Fruit fly (Drosophila melanogaster) whole organism, embryonic: Measurements from ENCODE around the gene SKIP.

ENCODE experiments used
- CG10959 ChIP-seq: fragments of 200-800 bp; sonication (Bioruptor generic); IDR thresholded peaks from 2 replicates; pipeline ENCODE4 v1.3.6; 2022; ENCODE audit warnings: missing biosample characterization, missing genetic modification characterization
- CG11093 ChIP-seq: fragments of 200-800 bp; sonication (Bioruptor generic); IDR thresholded peaks from 3 replicates; pipeline ENCODE4 v1.3.6; 2022; ENCODE audit warnings: missing biosample characterization, missing genetic modification characterization
- CG12659 ChIP-seq: fragments of 200-800 bp; sonication (Bioruptor generic); optimal IDR thresholded peaks from 3 replicates; lab custom pipeline; 2017; ENCODE audit warnings: mild to moderate bottlenecking, missing biosample characterization, missing genetic modification reagents, missing genetic modification characterization
- CG13287 ChIP-seq: fragments of 200-800 bp; sonication (Bioruptor generic); IDR thresholded peaks from 2 replicates; pipeline ENCODE4 v1.3.6; 2022; ENCODE audit warnings: missing biosample characterization, missing genetic modification characterization; ENCODE audit not compliant: partially characterized antibody
- CG13624 ChIP-seq: fragments of 200-800 bp; sonication (Bioruptor generic); optimal IDR thresholded peaks from 2 replicates; lab custom pipeline; 2016; ENCODE audit warnings: missing biosample characterization, missing genetic modification characterization
- CG13894 ChIP-seq: fragments of 200-800 bp; sonication (Bioruptor generic); optimal IDR thresholded peaks from 3 replicates; lab custom pipeline; 2018; ENCODE audit warnings: missing biosample characterization, mild to moderate bottlenecking, missing genetic modification characterization, moderate library complexity
- CG14014 ChIP-seq: fragments of 200-800 bp; sonication (Bioruptor generic); IDR thresholded peaks from 2 replicates; pipeline ENCODE4 v1.3.6; 2022; ENCODE audit warnings: missing biosample characterization, missing genetic modification characterization
- CG15696 ChIP-seq: fragments of 200-800 bp; sonication (Bioruptor generic); optimal IDR thresholded peaks from 2 replicates; lab custom pipeline; 2019; ENCODE audit warnings: missing biosample characterization, mild to moderate bottlenecking, missing genetic modification characterization, moderate library complexity
- CG16815 ChIP-seq: fragments of 200-800 bp; sonication (Bioruptor generic); optimal IDR thresholded peaks from 3 replicates; lab custom pipeline; 2017; ENCODE audit warnings: missing biosample characterization, mild to moderate bottlenecking, missing genetic modification characterization
- CG17385 ChIP-seq: fragments of 200-800 bp; sonication (Bioruptor generic); optimal IDR thresholded peaks from 3 replicates; lab custom pipeline; 2018; ENCODE audit warnings: missing biosample characterization, mild to moderate bottlenecking, missing genetic modification characterization
- CG18011 ChIP-seq: fragments of 200-800 bp; sonication (Bioruptor generic); optimal IDR thresholded peaks from 2 replicates; lab custom pipeline; 2017; ENCODE audit warnings: missing biosample characterization, missing genetic modification characterization, mild to moderate bottlenecking, moderate library complexity, missing genotype
- CG18599 ChIP-seq: fragments of 200-800 bp; sonication (Bioruptor generic); optimal IDR thresholded peaks from 3 replicates; lab custom pipeline; 2017; ENCODE audit warnings: missing biosample characterization, missing genetic modification characterization, mild to moderate bottlenecking, moderate library complexity, missing genetic modification reagents
- CG2202 ChIP-seq: fragments of 200-800 bp; sonication (Bioruptor generic); optimal IDR thresholded peaks from 2 replicates; lab custom pipeline; 2018; ENCODE audit warnings: missing biosample characterization, mild to moderate bottlenecking, missing genetic modification characterization
- CG2889 ChIP-seq: fragments of 200-800 bp; sonication (Bioruptor generic); IDR thresholded peaks from 3 replicates; pipeline ENCODE4 v1.3.6; 2022; ENCODE audit warnings: missing biosample characterization, missing genetic modification characterization
- CG32767 ChIP-seq: fragments of 200-800 bp; sonication (Bioruptor generic); IDR thresholded peaks from 2 replicates; pipeline ENCODE4 v1.3.6; 2022; ENCODE audit warnings: missing biosample characterization, missing genetic modification characterization
- CG3838 ChIP-seq: fragments of 200-800 bp; sonication (Bioruptor generic); optimal IDR thresholded peaks from 3 replicates; lab custom pipeline; 2016; ENCODE audit warnings: missing biosample characterization, missing genetic modification characterization
- CG4282 ChIP-seq: fragments of 200-800 bp; sonication (Bioruptor generic); optimal IDR thresholded peaks from 2 replicates; lab custom pipeline; 2016; ENCODE audit warnings: missing biosample characterization, missing genetic modification characterization
- CG4854 ChIP-seq: fragments of 200-800 bp; sonication (Bioruptor generic); optimal IDR thresholded peaks from 2 replicates; lab custom pipeline; 2016; ENCODE audit warnings: missing biosample characterization, missing genetic modification characterization, inconsistent platforms
- CG5953 ChIP-seq: fragments of 200-800 bp; sonication (Bioruptor generic); IDR thresholded peaks from 2 replicates; pipeline ENCODE4 v1.3.6; 2022; ENCODE audit warnings: missing biosample characterization, missing genetic modification characterization
- CG6813 ChIP-seq: fragments of 200-800 bp; sonication (Bioruptor generic); optimal IDR thresholded peaks from 2 replicates; lab custom pipeline; 2017; ENCODE audit warnings: missing biosample characterization, missing genetic modification characterization, mild to moderate bottlenecking, moderate library complexity, missing genetic modification reagents
- CG9727 ChIP-seq: fragments of 200-800 bp; sonication (Bioruptor generic); optimal IDR thresholded peaks from 3 replicates; lab custom pipeline; 2017; ENCODE audit warnings: missing biosample characterization, mild to moderate bottlenecking, missing genetic modification characterization
- CG9797 ChIP-seq: fragments of 200-800 bp; sonication (Bioruptor generic); optimal IDR thresholded peaks from 3 replicates; lab custom pipeline; 2018; ENCODE audit warnings: missing biosample characterization, mild to moderate bottlenecking, missing genetic modification characterization
- CG9817 ChIP-seq: fragments of 200-800 bp; sonication (Bioruptor generic); optimal IDR thresholded peaks from 2 replicates; lab custom pipeline; 2018; ENCODE audit warnings: missing biosample characterization, mild to moderate bottlenecking, missing genetic modification characterization, moderate library complexity
- CG9932 ChIP-seq: fragments of 200-800 bp; sonication (Bioruptor generic); IDR thresholded peaks from 2 replicates; pipeline ENCODE4 v1.3.6; 2022; ENCODE audit warnings: missing biosample characterization, missing genetic modification characterization
- D19B ChIP-seq: fragments of 200-800 bp; sonication (Bioruptor generic); optimal IDR thresholded peaks from 2 replicates; lab custom pipeline; 2017; ENCODE audit warnings: missing biosample characterization, mild to moderate bottlenecking, missing genetic modification characterization
- Dbx ChIP-seq: fragments of 200-800 bp; sonication (Bioruptor generic); IDR thresholded peaks from 3 replicates; pipeline ENCODE4 v1.3.6; 2022; ENCODE audit warnings: missing biosample characterization, missing genetic modification characterization
- Doc2 ChIP-seq: fragments of 200-800 bp; sonication (Bioruptor generic); IDR thresholded peaks from 2 replicates; pipeline ENCODE4 v1.3.6; 2022; ENCODE audit warnings: missing biosample characterization, missing genetic modification characterization
- H2.0 ChIP-seq: fragments of 200-800 bp; sonication (Bioruptor generic); IDR thresholded peaks from 2 replicates; pipeline ENCODE4 v1.3.6; 2022; ENCODE audit warnings: missing biosample characterization, missing genetic modification characterization
- Nf-YB ChIP-seq: fragments of 200-800 bp; sonication (Bioruptor generic); optimal IDR thresholded peaks from 3 replicates; lab custom pipeline; 2019; ENCODE audit warnings: missing biosample characterization, mild to moderate bottlenecking, missing genetic modification characterization, moderate library complexity
- Oaz ChIP-seq: fragments of 200-800 bp; sonication (Bioruptor generic); IDR thresholded peaks from 2 replicates; pipeline ENCODE4 v1.3.6; 2022; ENCODE audit warnings: missing biosample characterization, missing genetic modification characterization
- Poxn ChIP-seq: fragments of 200-800 bp; sonication (Bioruptor generic); IDR thresholded peaks from 2 replicates; pipeline ENCODE4 v1.3.6; 2022; ENCODE audit warnings: missing biosample characterization, missing genetic modification characterization
- TFAM ChIP-seq: fragments of 200-800 bp; sonication (Bioruptor generic); optimal IDR thresholded peaks from 2 replicates; lab custom pipeline; 2017; ENCODE audit warnings: missing biosample characterization, missing genetic modification characterization, inconsistent platforms
- Xbp1 ChIP-seq: fragments of 200-800 bp; sonication (Bioruptor generic); optimal IDR thresholded peaks from 3 replicates; lab custom pipeline; 2016; ENCODE audit warnings: missing biosample characterization, mild to moderate bottlenecking, missing genetic modification characterization
- bowl ChIP-seq: fragments of 200-800 bp; sonication (Bioruptor generic); IDR thresholded peaks from 2 replicates; pipeline ENCODE4 v1.3.6; 2022; ENCODE audit warnings: missing biosample characterization, missing genetic modification characterization
- crc ChIP-seq: fragments of 200-800 bp; sonication (Bioruptor generic); optimal IDR thresholded peaks from 2 replicates; lab custom pipeline; 2016; ENCODE audit warnings: missing biosample characterization, missing genetic modification characterization
- en ChIP-seq: fragments of 200-800 bp; sonication (Bioruptor generic); optimal IDR thresholded peaks from 2 replicates; lab custom pipeline; 2016; ENCODE audit warnings: missing biosample characterization, missing genetic modification characterization
- fd96Cb ChIP-seq: fragments of 200-800 bp; sonication (Bioruptor generic); optimal IDR thresholded peaks from 2 replicates; lab custom pipeline; 2018; ENCODE audit warnings: missing biosample characterization, mild to moderate bottlenecking, missing genetic modification characterization, moderate library complexity
- ham ChIP-seq: fragments of 200-800 bp; sonication (Bioruptor generic); IDR thresholded peaks from 2 replicates; pipeline ENCODE4 v1.3.6; 2022; ENCODE audit warnings: missing biosample characterization, missing genetic modification characterization
- mirr ChIP-seq: fragments of 200-800 bp; sonication (Bioruptor generic); optimal IDR thresholded peaks from 3 replicates; lab custom pipeline; 2018; ENCODE audit warnings: missing biosample characterization, mild to moderate bottlenecking, missing genetic modification characterization
- pho ChIP-seq: fragments of 200-800 bp; sonication (Bioruptor generic); optimal IDR thresholded peaks from 2 replicates; lab custom pipeline; 2016; ENCODE audit warnings: missing biosample characterization, missing genetic modification characterization
- pnt ChIP-seq: fragments of 200-800 bp; sonication (Bioruptor generic); optimal IDR thresholded peaks from 3 replicates; lab custom pipeline; 2016; ENCODE audit warnings: missing biosample characterization, missing genetic modification characterization
- pum ChIP-seq: fragments of 200-800 bp; sonication (Bioruptor generic); optimal IDR thresholded peaks from 2 replicates; lab custom pipeline; 2016; ENCODE audit warnings: missing biosample characterization, missing genetic modification characterization
- row ChIP-seq: fragments of 200-800 bp; sonication (Bioruptor generic); IDR thresholded peaks from 3 replicates; pipeline ENCODE4 v1.3.6; 2022; ENCODE audit warnings: missing biosample characterization, missing genetic modification characterization
- scrt ChIP-seq: fragments of 200-800 bp; sonication (Bioruptor generic); optimal IDR thresholded peaks from 2 replicates; lab custom pipeline; 2018; ENCODE audit warnings: missing biosample characterization, mild to moderate bottlenecking, missing genetic modification characterization, moderate library complexity
- seq ChIP-seq: fragments of 200-800 bp; sonication (Bioruptor generic); IDR thresholded peaks from 2 replicates; pipeline ENCODE4 v1.3.6; 2022; ENCODE audit warnings: missing biosample characterization, missing genetic modification characterization
- slp2 ChIP-seq: fragments of 200-800 bp; sonication (Bioruptor generic); optimal IDR thresholded peaks from 2 replicates; lab custom pipeline; 2016; ENCODE audit warnings: missing biosample characterization, missing genetic modification characterization
- tin ChIP-seq: fragments of 200-800 bp; sonication (Bioruptor generic); optimal IDR thresholded peaks from 3 replicates; lab custom pipeline; 2016; ENCODE audit warnings: missing biosample characterization, missing genetic modification characterization
- toy ChIP-seq: fragments of 200-800 bp; sonication (Bioruptor generic); IDR thresholded peaks from 2 replicates; pipeline ENCODE4 v1.3.6; 2022; ENCODE audit warnings: missing biosample characterization, missing genetic modification characterization
- vfl ChIP-seq: fragments of 200-800 bp; sonication (Bioruptor generic); optimal IDR thresholded peaks from 2 replicates; lab custom pipeline; 2016; ENCODE audit warnings: missing biosample characterization, missing genetic modification characterization
- vnd ChIP-seq: fragments of 200-800 bp; sonication (Bioruptor generic); IDR thresholded peaks from 3 replicates; pipeline ENCODE4 v1.3.6; 2022; ENCODE audit warnings: missing biosample characterization, missing genetic modification characterization; ENCODE audit not compliant: partially characterized antibody
- zfh1 ChIP-seq: fragments of 200-800 bp; sonication (Bioruptor generic); IDR thresholded peaks from 3 replicates; pipeline ENCODE4 v1.3.6; 2022; ENCODE audit warnings: missing biosample characterization, missing genetic modification characterization

The SKIP gene

DNA sequence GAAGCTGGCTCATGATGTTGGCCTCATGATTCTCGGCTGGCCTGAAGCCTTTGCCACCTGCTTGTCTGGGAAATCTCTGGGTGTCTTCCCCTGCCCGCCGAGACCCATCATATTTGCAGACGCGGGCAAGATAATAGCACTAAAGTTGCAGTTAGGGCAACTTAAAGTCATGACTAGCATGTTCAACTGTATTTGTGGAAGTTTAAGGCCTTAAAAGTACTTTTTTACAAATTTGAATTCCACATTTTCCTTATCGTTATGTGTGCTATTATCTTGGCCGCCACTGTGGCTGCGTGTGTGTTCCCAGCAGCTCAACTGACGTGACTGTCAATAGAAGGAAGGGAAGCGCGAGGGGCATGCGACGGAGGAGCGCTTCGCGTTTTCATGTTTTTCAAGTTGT, 5.5 kb downstream of the SKIP start (continued):
- TF ChIP-seq row = peak; percentile 31; the same call in 2 of the 3 replicates
- peak; percentile 70 for TF ChIP-seq pnt (GFP tag; lab: Kevin White, UChicago)
- no peak for TF ChIP-seq scrt (GFP tag; lab: Kevin White, UChicago)
- peak; percentile 55 for TF ChIP-seq CG2202 (tag; lab: Kevin White, UChicago)
- peak; percentile 59 for TF ChIP-seq slp2
- no peak for TF ChIP-seq CG18011 (GFP tag; lab: Kevin White, UChicago)
- peak; percentile 45 for TF ChIP-seq CG18599 (GFP tag; lab: Kevin White, UChicago)
- TF ChIP-seq CG4282 (GFP tag; lab: Kevin White, UChicago) = peak; percentile 20
- TF ChIP-seq D19B = no peak
- peak; percentile 79 for TF ChIP-seq CG32767 (GFP tag; lab: Robert Waterston, UW)
- peak; percentile 18 for TF ChIP-seq CG9817 (tag; lab: Kevin White, UChicago)
- TF ChIP-seq CG12659 (GFP tag; lab: Kevin White, UChicago) = no peak
- TF ChIP-seq crc (GFP tag; lab: Kevin White, UChicago) = peak; percentile 38
- TF ChIP-seq CG9932 = no peak; the same call in 1 of the 2 replicates
- peak; percentile 68 for TF ChIP-seq CG16815 (GFP tag; lab: Kevin White, UChicago)
- TF ChIP-seq CG13287 (GFP tag; lab: Robert Waterston, UW) = no peak
- TF ChIP-seq CG10959 (GFP tag; lab: Robert Waterston, UW) = peak; percentile 80
- TF ChIP-seq ham (GFP tag; lab: Robert Waterston, UW) = no peak
- peak; percentile 31; the same call in 1 of the 2 replicates for TF ChIP-seq CG5953 (GFP tag; lab: Robert Waterston, UW)
- TF ChIP-seq toy (GFP tag; lab: Robert Waterston, UW) = no peak
- peak; percentile 27; the same call in 1 of the 2 replicates for TF ChIP-seq CG14014
- peak; percentile 65 for TF ChIP-seq tin (GFP tag; lab: Kevin White, UChicago)
- peak; percentile 77 for TF ChIP-seq fd96Cb (tag; lab: Kevin White, UChicago)
- peak; percentile 74 for TF ChIP-seq seq (GFP tag; lab: Robert Waterston, UW)
- TF ChIP-seq Poxn (GFP tag; lab: Robert Waterston, UW) = no peak
- TF ChIP-seq Doc2 = no peak
- peak; percentile 30 for TF ChIP-seq CG17385 (GFP tag; lab: Kevin White, UChicago)
- peak; percentile 17 for TF ChIP-seq CG13624 (GFP tag; lab: Kevin White, UChicago)
- no peak for TF ChIP-seq CG13894 (tag; lab: Kevin White, UChicago)
- TF ChIP-seq Nf-YB = no peak
- peak; percentile 27; the same call in 1 of the 2 replicates for TF ChIP-seq Oaz (GFP tag; lab: Robert Waterston, UW)
- peak; percentile 75 for TF ChIP-seq CG9727 (GFP tag; lab: Kevin White, UChicago)
- peak; percentile 65 for TF ChIP-seq pum (GFP tag; lab: Kevin White, UChicago)
- no peak for TF ChIP-seq vfl (GFP tag; lab: Kevin White, UChicago)
- TF ChIP-seq CG9797 = no peak
- TF ChIP-seq H2.0 = peak; percentile 76
- TF ChIP-seq CG4854 (GFP tag; lab: Kevin White, UChicago) = no peak
- no peak for TF ChIP-seq pho (GFP tag; lab: Kevin White, UChicago)
- no peak for TF ChIP-seq bowl (GFP tag; lab: Robert Waterston, UW)
- no peak for TF ChIP-seq TFAM (GFP tag; lab: Kevin White, UChicago)
- TF ChIP-seq vnd (GFP tag; lab: Robert Waterston, UW) = no peak
- peak; percentile 38 for TF ChIP-seq CG15696 (tag; lab: Kevin White, UChicago)
- peak; percentile 70 for TF ChIP-seq CG6813 (GFP tag; lab: Kevin White, UChicago)
- TF ChIP-seq CG11093 (GFP tag; lab: Robert Waterston, UW) = peak; percentile 69; the same call in 2 of the 3 replicates
- peak; percentile 9; the same call in 1 of the 3 replicates for TF ChIP-seq Dbx (GFP tag; lab: Robert Waterston, UW)
- TF ChIP-seq zfh1 = peak; percentile 91
- TF ChIP-seq en (GFP tag; lab: Kevin White, UChicago) = peak; percentile 60
- peak; percentile 61; the same call in 1 of the 3 replicates for TF ChIP-seq CG2889 (GFP tag; lab: Robert Waterston, UW)
- TF ChIP-seq CG3838 (GFP tag; lab: Kevin White, UChicago) = peak; percentile 15
- TF ChIP-seq mirr (GFP tag; lab: Kevin White, UChicago) = no peak
- peak; percentile 66 for TF ChIP-seq Xbp1 (GFP tag; lab: Kevin White, UChicago)
